Fruit fly (Drosophila melanogaster) Kc167 (cell line): ENCODE data around the gene CG42750.

ENCODE experiments used
- Sin3A ChIP-seq: fragments of >200 bp; optimal IDR thresholded peaks from 2 replicates; lab custom pipeline; 2018; ENCODE audit warnings: missing external identifiers
- h ChIP-seq: fragments of >200 bp; optimal IDR thresholded peaks from 3 replicates; lab custom pipeline; 2018; ENCODE audit warnings: missing external identifiers
- insv ChIP-seq: fragments of >200 bp; optimal IDR thresholded peaks from 3 replicates; lab custom pipeline; 2018; ENCODE audit warnings: missing external identifiers

DNA sequence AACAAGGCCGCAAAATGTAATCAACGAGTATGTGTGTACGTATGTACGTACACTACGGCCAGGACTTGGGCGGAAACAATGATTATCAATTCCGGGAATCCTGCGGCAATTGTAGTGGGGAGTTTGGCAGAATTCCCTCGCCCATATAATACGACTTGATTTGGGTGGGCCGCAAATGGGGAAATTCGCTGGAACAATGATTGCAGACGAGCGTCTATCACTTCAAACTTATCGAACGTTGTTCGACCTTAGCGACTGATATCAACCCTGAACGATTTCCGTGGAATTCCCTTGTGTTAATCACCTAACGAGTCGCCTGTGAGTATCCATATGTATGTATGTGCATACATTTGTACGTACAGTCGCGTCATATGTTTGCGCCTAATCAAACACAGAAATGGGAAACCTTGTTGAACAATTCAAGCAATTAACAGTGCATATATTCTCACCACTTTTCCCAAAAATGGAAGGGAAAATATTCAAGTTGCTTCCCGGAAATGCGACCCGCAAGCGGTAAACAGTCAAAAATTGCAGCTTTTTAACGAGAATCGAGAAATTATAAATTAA lies 131.2 kb downstream of the CG42750 start:
- TF ChIP-seq Sin3A (lab: Kevin White, UChicago) = no peak
- no peak for TF ChIP-seq h
- no peak for TF ChIP-seq insv (lab: Kevin White, UChicago)
